Fruit fly (Drosophila melanogaster) whole organism, prepupa: ENCODE measurements around the gene glu.

Source experiments
- Blimp-1 ChIP-seq: fragments of 200-800 bp; sonication (Bioruptor generic); optimal IDR thresholded peaks from 3 replicates; lab custom pipeline; 2017; ENCODE audit warnings: missing biosample characterization, missing genetic modification characterization, mild to moderate bottlenecking, moderate library complexity, missing genetic modification reagents
- CG10631 ChIP-seq: fragments of 200-800 bp; sonication (Bioruptor generic); optimal IDR thresholded peaks from 2 replicates; lab custom pipeline; 2016; ENCODE audit warnings: missing biosample characterization, missing genetic modification characterization
- CG10669 ChIP-seq: fragments of 200-800 bp; sonication (Bioruptor generic); optimal IDR thresholded peaks from 3 replicates; lab custom pipeline; 2018; ENCODE audit warnings: missing biosample characterization, mild to moderate bottlenecking, missing genetic modification characterization, moderate library complexity
- CG11294 ChIP-seq: fragments of 200-800 bp; sonication (Bioruptor generic); IDR thresholded peaks from 2 replicates; pipeline ENCODE4 v1.3.6; 2022; ENCODE audit warnings: missing biosample characterization, missing genetic modification characterization
- CG11762 ChIP-seq: fragments of 200-800 bp; sonication (Bioruptor generic); optimal IDR thresholded peaks from 3 replicates; lab custom pipeline; 2016; ENCODE audit warnings: missing biosample characterization, missing genetic modification characterization; ENCODE audit not compliant: insufficient read depth
- CG11902 ChIP-seq: fragments of 200-800 bp; sonication (Bioruptor generic); optimal IDR thresholded peaks from 3 replicates; lab custom pipeline; 2016; ENCODE audit warnings: missing biosample characterization, missing genetic modification characterization
- CG15336 ChIP-seq: fragments of 200-800 bp; sonication (Bioruptor generic); IDR thresholded peaks from 2 replicates; pipeline ENCODE4 v1.3.6; 2022; ENCODE audit warnings: missing biosample characterization, missing genetic modification characterization
- CG1621 ChIP-seq: fragments of 200-800 bp; sonication (Bioruptor generic); optimal IDR thresholded peaks from 3 replicates; lab custom pipeline; 2018; ENCODE audit warnings: missing biosample characterization, mild to moderate bottlenecking, missing genetic modification characterization
- CG32006 ChIP-seq: fragments of 200-800 bp; sonication (Bioruptor generic); optimal IDR thresholded peaks from 3 replicates; lab custom pipeline; 2017; ENCODE audit warnings: missing biosample characterization, mild to moderate bottlenecking, missing genetic modification characterization
- CG34406 ChIP-seq: fragments of 200-800 bp; sonication (Bioruptor generic); optimal IDR thresholded peaks from 3 replicates; lab custom pipeline; 2016; ENCODE audit warnings: missing biosample characterization, missing genetic modification characterization
- CG3919 ChIP-seq: fragments of 200-800 bp; sonication (Bioruptor generic); optimal IDR thresholded peaks from 3 replicates; lab custom pipeline; 2016; ENCODE audit warnings: missing biosample characterization, missing genetic modification characterization
- CG6163 ChIP-seq: fragments of 200-800 bp; sonication (Bioruptor generic); IDR thresholded peaks from 3 replicates; pipeline ENCODE4 v1.3.6; 2022; ENCODE audit warnings: missing biosample characterization, missing genetic modification characterization
- CG6792 ChIP-seq: fragments of 200-800 bp; sonication (Bioruptor generic); optimal IDR thresholded peaks from 3 replicates; lab custom pipeline; 2016; ENCODE audit warnings: missing biosample characterization, missing genetic modification characterization
- CG6808 ChIP-seq: fragments of 200-800 bp; sonication (Bioruptor generic); optimal IDR thresholded peaks from 3 replicates; lab custom pipeline; 2017; ENCODE audit warnings: missing biosample characterization, missing genetic modification characterization, mild to moderate bottlenecking, moderate library complexity, missing genetic modification reagents
- CG6854 ChIP-seq: fragments of 200-800 bp; sonication (Bioruptor generic); optimal IDR thresholded peaks from 2 replicates; lab custom pipeline; 2017; ENCODE audit warnings: missing biosample characterization, mild to moderate bottlenecking, missing genetic modification characterization
- CG7368 ChIP-seq: fragments of 200-800 bp; sonication (Bioruptor generic); optimal IDR thresholded peaks from 3 replicates; lab custom pipeline; 2016; ENCODE audit warnings: missing biosample characterization, missing genetic modification characterization
- CG8119 ChIP-seq: fragments of 200-800 bp; sonication (Bioruptor generic); IDR thresholded peaks from 3 replicates; pipeline ENCODE4 v1.3.6; 2022; ENCODE audit warnings: missing biosample characterization, missing genetic modification characterization
- CG8632 ChIP-seq: fragments of 200-800 bp; sonication (Bioruptor generic); optimal IDR thresholded peaks from 3 replicates; lab custom pipeline; 2016; ENCODE audit warnings: missing biosample characterization, missing genetic modification characterization
- Eip75B ChIP-seq: fragments of 200-800 bp; sonication (Bioruptor generic); optimal IDR thresholded peaks from 3 replicates; lab custom pipeline; 2016; ENCODE audit warnings: missing biosample characterization, missing genetic modification characterization
- Eip78C ChIP-seq: fragments of 200-800 bp; sonication (Bioruptor generic); peaks from one replicate; lab custom pipeline; 2016; ENCODE audit warnings: missing biosample characterization, missing genetic modification characterization
- Ets21C ChIP-seq: fragments of 200-800 bp; sonication (Bioruptor generic); optimal IDR thresholded peaks from 3 replicates; lab custom pipeline; 2016; ENCODE audit warnings: missing biosample characterization, missing genetic modification characterization
- Ets96B ChIP-seq: fragments of 200-800 bp; optimal IDR thresholded peaks from 2 replicates; lab custom pipeline; 2019; ENCODE audit warnings: missing biosample characterization, mild to moderate bottlenecking, missing genetic modification characterization, moderate library complexity
- Gug ChIP-seq: fragments of 200-800 bp; sonication (Bioruptor generic); IDR thresholded peaks from 2 replicates; pipeline ENCODE4 v1.3.6; 2022; ENCODE audit warnings: missing biosample characterization, missing genetic modification characterization
- Hr38 ChIP-seq: sonication (Bioruptor generic); optimal IDR thresholded peaks from 2 replicates; lab custom pipeline; 2016; ENCODE audit warnings: missing biosample characterization, missing genetic modification characterization
- Hr39 ChIP-seq: fragments of 200-800 bp; sonication (Bioruptor generic); optimal IDR thresholded peaks from 2 replicates; lab custom pipeline; 2016; ENCODE audit warnings: missing biosample characterization, missing genetic modification characterization
- Hr4 ChIP-seq: fragments of 200-800 bp; sonication (Bioruptor generic); optimal IDR thresholded peaks from 3 replicates; lab custom pipeline; 2016; ENCODE audit warnings: missing biosample characterization, missing genetic modification characterization
- Lpt ChIP-seq: fragments of 200-800 bp; sonication (Bioruptor generic); optimal IDR thresholded peaks from 3 replicates; lab custom pipeline; 2016; ENCODE audit warnings: missing biosample characterization, missing genetic modification characterization
- Met ChIP-seq: fragments of 200-800 bp; sonication (Bioruptor generic); optimal IDR thresholded peaks from 3 replicates; lab custom pipeline; 2016; ENCODE audit warnings: missing biosample characterization, missing genetic modification characterization
- OdsH ChIP-seq: fragments of 200-800 bp; sonication (Bioruptor generic); optimal IDR thresholded peaks from 3 replicates; lab custom pipeline; 2016; ENCODE audit warnings: missing biosample characterization, missing genetic modification characterization
- Smox ChIP-seq: fragments of 200-800 bp; sonication (Bioruptor generic); optimal IDR thresholded peaks from 3 replicates; lab custom pipeline; 2016; ENCODE audit warnings: missing biosample characterization, missing genetic modification characterization
- Sox14 ChIP-seq: fragments of 200-800 bp; sonication (Bioruptor generic); optimal IDR thresholded peaks from 3 replicates; lab custom pipeline; 2016; ENCODE audit warnings: missing biosample characterization, missing genetic modification characterization
- Sox15 ChIP-seq: fragments of 200-800 bp; sonication (Bioruptor generic); optimal IDR thresholded peaks from 3 replicates; lab custom pipeline; 2016; ENCODE audit warnings: missing biosample characterization, missing genetic modification characterization
- achi ChIP-seq: fragments of 200-800 bp; sonication (Bioruptor generic); optimal IDR thresholded peaks from 3 replicates; lab custom pipeline; 2016; ENCODE audit warnings: missing biosample characterization, missing genetic modification characterization
- acj6 ChIP-seq: fragments of 200-800 bp; sonication (Bioruptor generic); optimal IDR thresholded peaks from 3 replicates; lab custom pipeline; 2016; ENCODE audit warnings: missing biosample characterization, missing genetic modification characterization
- cyc ChIP-seq: fragments of 200-800 bp; sonication (Bioruptor generic); optimal IDR thresholded peaks from 3 replicates; lab custom pipeline; 2016; ENCODE audit warnings: missing biosample characterization, missing genetic modification characterization
- dsx ChIP-seq: fragments of 200-800 bp; optimal IDR thresholded peaks from 3 replicates; lab custom pipeline; 2019; ENCODE audit warnings: missing biosample characterization, mild to moderate bottlenecking, missing genetic modification characterization, moderate library complexity; ENCODE audit not compliant: poor library complexity, severe bottlenecking
- eg ChIP-seq: fragments of 200-800 bp; sonication (Bioruptor generic); IDR thresholded peaks from 3 replicates; pipeline ENCODE4 v1.3.6; 2022; ENCODE audit warnings: missing biosample characterization, missing genetic modification characterization
- esn ChIP-seq: fragments of 200-800 bp; sonication (Bioruptor generic); optimal IDR thresholded peaks from 2 replicates; lab custom pipeline; 2016; ENCODE audit warnings: missing biosample characterization, mild to moderate bottlenecking, missing genetic modification characterization, moderate library complexity
- fd59A ChIP-seq: fragments of 200-800 bp; sonication (Bioruptor generic); optimal IDR thresholded peaks from 2 replicates; lab custom pipeline; 2017; ENCODE audit warnings: missing biosample characterization, mild to moderate bottlenecking, missing genetic modification characterization, missing genetic modification reagents
- fd85E ChIP-seq: fragments of 200-800 bp; sonication (Bioruptor generic); optimal IDR thresholded peaks from 3 replicates; lab custom pipeline; 2016; ENCODE audit warnings: missing biosample characterization, missing genetic modification characterization
- net ChIP-seq: fragments of 200-800 bp; sonication (Bioruptor generic); optimal IDR thresholded peaks from 3 replicates; lab custom pipeline; 2016; ENCODE audit warnings: missing biosample characterization, missing genetic modification characterization
- salr ChIP-seq, 2 experiments: fragments of 200-800 bp; sonication (Bioruptor generic); optimal IDR thresholded peaks; 3 replicates each; lab custom pipeline; 2016 to 2018; ENCODE audit warnings: missing biosample characterization in 2 of 2, missing genetic modification characterization in 2 of 2, mild to moderate bottlenecking in 1 of 2
- spab ChIP-seq: fragments of 200-800 bp; sonication (Bioruptor generic); optimal IDR thresholded peaks from 2 replicates; lab custom pipeline; 2017; ENCODE audit warnings: missing biosample characterization, mild to moderate bottlenecking, missing genetic modification characterization, missing genetic modification reagents
- ss ChIP-seq, 2 experiments: fragments of 200-800 bp; sonication (Bioruptor generic); optimal IDR thresholded peaks; 2 replicates in 1 of 2; 3 replicates in 1 of 2; lab custom pipeline; 2017 to 2018; ENCODE audit warnings: mild to moderate bottlenecking in 2 of 2, missing biosample characterization in 2 of 2, missing genetic modification characterization in 2 of 2, moderate library complexity in 1 of 2
- svp ChIP-seq: fragments of 200-800 bp; sonication (Bioruptor generic); peaks from one replicate; lab custom pipeline; 2016; ENCODE audit warnings: missing biosample characterization, missing genetic modification characterization
- topi ChIP-seq: fragments of 200-800 bp; sonication (Bioruptor generic); optimal IDR thresholded peaks from 3 replicates; lab custom pipeline; 2016; ENCODE audit warnings: missing biosample characterization, missing genetic modification characterization
- vri ChIP-seq: fragments of 200-800 bp; sonication (Bioruptor generic); optimal IDR thresholded peaks from 3 replicates; lab custom pipeline; 2016; ENCODE audit warnings: missing biosample characterization, mild to moderate bottlenecking, missing genetic modification characterization

Gene glu

dm6 chr2L:16706882-16707775 is 31.1 kb downstream of the glu start:
- TF ChIP-seq Met (GFP tag; lab: Kevin White, UChicago): no peak
- peak; percentile 9 for TF ChIP-seq CG32006 (GFP tag; lab: Kevin White, UChicago)
- no peak for TF ChIP-seq CG6792
- no peak for TF ChIP-seq CG3919 (GFP tag; lab: Kevin White, UChicago)
- no peak for TF ChIP-seq achi (GFP tag; lab: Kevin White, UChicago)
- TF ChIP-seq CG34406 (GFP tag; lab: Kevin White, UChicago): no peak
- peak; percentile 47 for TF ChIP-seq Hr4 (GFP tag; lab: Kevin White, UChicago)
- peak; percentile 56 for TF ChIP-seq Eip78C (GFP tag; lab: Kevin White, UChicago)
- 0 out of 3 replicates have a peak, but pooled peaks have one; percentile 36 for TF ChIP-seq CG6163 (GFP tag; lab: Robert Waterston, UW)
- TF ChIP-seq CG8632: no peak

- no peak for TF ChIP-seq CG11294 (GFP tag; lab: Robert Waterston, UW)
- TF ChIP-seq CG8119: no peak; the same call in 1 of the 3 replicates
- peak; percentile 21 for TF ChIP-seq dsx (GFP tag; lab: Kevin White, UChicago)
- peak; percentile 10 for TF ChIP-seq CG8632
- TF ChIP-seq svp (GFP tag; lab: Kevin White, UChicago): peak; percentile 79
- peak; percentile 34; the same call in 1 of the 2 replicates for TF ChIP-seq CG15336 (GFP tag; lab: Robert Waterston, UW)
- TF ChIP-seq CG11902: peak; percentile 18
- TF ChIP-seq CG3919 (GFP tag; lab: Kevin White, UChicago): peak; percentile 62
- peak; percentile 52 for TF ChIP-seq CG10631
- TF ChIP-seq fd59A (GFP tag; lab: Kevin White, UChicago): no peak
- peak; percentile 60 for TF ChIP-seq topi (GFP tag; lab: Kevin White, UChicago)
- TF ChIP-seq CG6854 (GFP tag; lab: Kevin White, UChicago): no peak
- TF ChIP-seq CG6808: no peak
- no peak for TF ChIP-seq CG1621 (tag; lab: Kevin White, UChicago)
- no peak for TF ChIP-seq CG11762 (GFP tag; lab: Kevin White, UChicago)
- TF ChIP-seq Ets96B (tag; lab: Kevin White, UChicago): peak; percentile 5
- TF ChIP-seq Sox14 (GFP tag; lab: Kevin White, UChicago): peak; percentile 61
- no peak for TF ChIP-seq Blimp-1
- peak; percentile 51 for TF ChIP-seq Eip75B (GFP tag; lab: Kevin White, UChicago)
- TF ChIP-seq Eip78C (GFP tag; lab: Kevin White, UChicago): peak; percentile 86
- TF ChIP-seq Sox15 (GFP tag; lab: Kevin White, UChicago): peak; percentile 25
- TF ChIP-seq OdsH: peak; percentile 55
- TF ChIP-seq Met (GFP tag; lab: Kevin White, UChicago): no peak
- peak in 1 of 2 experiments; percentile 6 for TF ChIP-seq salr (GFP tag; optimal IDR thresholded peaks at IDR 0.05; lab: Kevin White, UChicago)
- TF ChIP-seq net (GFP tag; lab: Kevin White, UChicago): peak; percentile 26
- TF ChIP-seq achi (GFP tag; lab: Kevin White, UChicago): peak; percentile 39
- no peak for TF ChIP-seq fd85E (GFP tag; lab: Kevin White, UChicago)
- no peak for TF ChIP-seq CG34406 (GFP tag; lab: Kevin White, UChicago)
- no peak for TF ChIP-seq vri (GFP tag; lab: Kevin White, UChicago)
- TF ChIP-seq cyc: peak; percentile 24
- TF ChIP-seq CG6792: peak; percentile 18
- peak; percentile 64 for TF ChIP-seq esn (GFP tag; lab: Kevin White, UChicago)
- TF ChIP-seq Ets21C (GFP tag; lab: Kevin White, UChicago): peak; percentile 43
- TF ChIP-seq eg (GFP tag; lab: Robert Waterston, UW): no peak
- TF ChIP-seq Lpt (GFP tag; lab: Kevin White, UChicago): no peak
- TF ChIP-seq Hr38 (GFP tag; lab: Kevin White, UChicago): no peak
- TF ChIP-seq CG10669 (GFP tag; lab: Kevin White, UChicago): no peak
- TF ChIP-seq spab (GFP tag; lab: Kevin White, UChicago): no peak
- no peak for TF ChIP-seq Gug (GFP tag; lab: Robert Waterston, UW)
- peak; percentile 43 for TF ChIP-seq Smox (GFP tag; lab: Kevin White, UChicago)
- no peak for TF ChIP-seq ss (GFP tag; optimal IDR thresholded peaks at IDR 0.05; lab: Kevin White, UChicago)
- peak; percentile 25 for TF ChIP-seq Hr39
- TF ChIP-seq acj6: peak; percentile 27
- TF ChIP-seq CG7368 (GFP tag; lab: Kevin White, UChicago): no peak
- no peak for TF ChIP-seq CG32006 (GFP tag; lab: Kevin White, UChicago)
Observed at dm6 chr2L:16703753-16704152, 34.4 kb downstream of the glu start.
